Worm (Caenorhabditis elegans): ENCODE measurements around the gene unc-83.

Gene unc-83

DNA sequence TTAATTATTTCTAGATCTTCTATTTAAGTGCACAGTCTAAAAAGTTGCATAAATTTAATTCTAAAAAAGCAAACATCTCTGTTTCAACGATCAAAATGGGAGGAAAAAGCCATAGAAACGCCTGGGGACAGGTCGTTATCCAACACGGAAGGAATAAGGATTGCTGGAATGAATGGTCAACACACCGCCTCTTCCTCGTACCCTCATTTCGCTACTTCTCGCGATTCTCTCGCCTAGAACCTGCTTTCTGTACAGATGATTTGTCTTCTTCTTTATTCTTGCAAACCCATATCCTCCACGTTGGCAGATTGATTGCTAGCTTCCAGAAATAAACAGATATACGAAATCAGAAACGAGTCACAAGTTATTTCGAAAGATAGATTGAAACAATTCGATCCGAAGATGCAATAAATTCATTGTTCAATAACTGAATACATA, 50.0 kb downstream of the unc-83 start, which contains the start of gene dpy-11 (continued):
- no peak for TF ChIP-seq nhr-27 (tag; optimal IDR thresholded peaks at IDR 0.05)
- TF ChIP-seq zfh-2 (GFP tag; conservative IDR thresholded peaks at IDR 0.05), result no peak
- TF ChIP-seq nhr-90 (tag; optimal IDR thresholded peaks at IDR 0.05), result peak; percentile 1
- no peak for TF ChIP-seq egl-18 (GFP tag; IDR thresholded peaks at IDR 0.05)
- no peak; the same call in 1 of the 2 replicates for TF ChIP-seq attf-6 (GFP tag; IDR thresholded peaks at IDR 0.05)
- TF ChIP-seq attf-3 (GFP tag; conservative IDR thresholded peaks at IDR 0.05), result no peak
- peak; percentile 92 for TF ChIP-seq B0336.3 (GFP tag; IDR thresholded peaks at IDR 0.05)
- TF ChIP-seq dox-1 (GFP tag; IDR thresholded peaks at IDR 0.05), result peak; percentile 58
- 0 out of 2 replicates have a peak, but pooled peaks have one; percentile 6 for TF ChIP-seq F37B4.10 (GFP tag; IDR thresholded peaks at IDR 0.05)
- TF ChIP-seq sdz-38 (tag; optimal IDR thresholded peaks at IDR 0.05), result no peak
- TF ChIP-seq nfya-1 (tag; optimal IDR thresholded peaks at IDR 0.05; ENCODE audit: borderline replicate concordance, insufficient read depth), result no peak
- peak; percentile 22; the same call in 1 of the 2 replicates for TF ChIP-seq nfyb-1 (GFP tag; IDR thresholded peaks at IDR 0.05)
- TF ChIP-seq mes-4 (tag; optimal IDR thresholded peaks at IDR 0.05), result no peak
- no peak for TF ChIP-seq madf-8 (GFP tag; conservative IDR thresholded peaks at IDR 0.05)
- no peak for TF ChIP-seq snpc-1.3 (tag; optimal IDR thresholded peaks at IDR 0.05; ENCODE audit: insufficient read depth)
- peak; percentile 30 for TF ChIP-seq ets-4 (GFP tag; optimal IDR thresholded peaks at IDR 0.05)
- no peak for TF ChIP-seq ztf-18 (tag; optimal IDR thresholded peaks at IDR 0.05)
- TF ChIP-seq nfya-2 (GFP tag; IDR thresholded peaks at IDR 0.05), result no peak
- no peak for TF ChIP-seq F33H1.4 (GFP tag; IDR thresholded peaks at IDR 0.05)
- no peak for TF ChIP-seq F57C9.4 (tag; optimal IDR thresholded peaks at IDR 0.05)
- no peak for TF ChIP-seq unc-62 (GFP tag; optimal IDR thresholded peaks at IDR 0.05)
- TF ChIP-seq ceh-58 (GFP tag; IDR thresholded peaks at IDR 0.05), result no peak
- no peak; the same call in none of the 2 replicates for TF ChIP-seq Y56A3A.18 (GFP tag; IDR thresholded peaks at IDR 0.05)
- TF ChIP-seq F55B11.4 (tag; optimal IDR thresholded peaks at IDR 0.05; ENCODE audit: borderline replicate concordance, insufficient read depth), result no peak
- TF ChIP-seq tbp1 (GFP tag; optimal IDR thresholded peaks at IDR 0.05), result peak; percentile 51
- TF ChIP-seq let-526 (GFP tag; IDR thresholded peaks at IDR 0.05), result no peak
- TF ChIP-seq repo-1 (tag; optimal IDR thresholded peaks at IDR 0.05), result peak; percentile 93
- TF ChIP-seq die-1 (tag; optimal IDR thresholded peaks at IDR 0.05), result peak; percentile 41
- TF ChIP-seq ZK185.1 (tag; optimal IDR thresholded peaks at IDR 0.05; ENCODE audit: poor library complexity, severe bottlenecking), result peak; percentile 22
- TF ChIP-seq C06A6.2 (GFP tag; conservative IDR thresholded peaks at IDR 0.05), result no peak
- TF ChIP-seq hmg-20 (GFP tag; IDR thresholded peaks at IDR 0.05), result peak; percentile 23; the same call in 1 of the 2 replicates
- no peak for TF ChIP-seq dpl-1 (GFP tag; optimal IDR thresholded peaks at IDR 0.05)
- no peak for TF ChIP-seq efl-1 (GFP tag; optimal IDR thresholded peaks at IDR 0.05)
- peak; percentile 47 for TF ChIP-seq unc-130 (GFP tag; optimal IDR thresholded peaks at IDR 0.05)
- TF ChIP-seq gei-17 (GFP tag; optimal IDR thresholded peaks at IDR 0.05), result peak; percentile 25
- TF ChIP-seq nhr-80 (tag; optimal IDR thresholded peaks at IDR 0.05), result no peak
- no peak for TF ChIP-seq sptf-2 (GFP tag; optimal IDR thresholded peaks at IDR 0.05)
- no peak for TF ChIP-seq B0019.2 (GFP tag; conservative IDR thresholded peaks at IDR 0.05)
- no peak for TF ChIP-seq ceh-27 (GFP tag; optimal IDR thresholded peaks at IDR 0.05)
- no peak for TF ChIP-seq ceh-79 (tag; optimal IDR thresholded peaks at IDR 0.05)
- no peak for TF ChIP-seq B0261.1 (tag; optimal IDR thresholded peaks at IDR 0.05)
- TF ChIP-seq C17E4.6 (GFP tag; IDR thresholded peaks at IDR 0.05), result no peak
- TF ChIP-seq snpc-3.4 (tag; optimal IDR thresholded peaks at IDR 0.05), result no peak
- no peak for TF ChIP-seq ccch-3 (GFP tag; optimal IDR thresholded peaks at IDR 0.05)
- 0 out of 2 replicates have a peak, but pooled peaks have one; percentile 80 for TF ChIP-seq bed-1 (GFP tag; IDR thresholded peaks at IDR 0.05)
- peak; percentile 23 for TF ChIP-seq attf-5 (GFP tag; optimal IDR thresholded peaks at IDR 0.05)
- TF ChIP-seq pha-4 (tag; optimal IDR thresholded peaks at IDR 0.05), result no peak
- TF ChIP-seq cebp-1 (GFP tag; IDR thresholded peaks at IDR 0.05), result no peak
- TF ChIP-seq cebp-1 (tag; optimal IDR thresholded peaks at IDR 0.05), result peak; percentile 72

All from whole organism, young adult.